Worm (Caenorhabditis elegans): ENCODE data around the gene F53A3.1.

Gene F53A3.1

DNA sequence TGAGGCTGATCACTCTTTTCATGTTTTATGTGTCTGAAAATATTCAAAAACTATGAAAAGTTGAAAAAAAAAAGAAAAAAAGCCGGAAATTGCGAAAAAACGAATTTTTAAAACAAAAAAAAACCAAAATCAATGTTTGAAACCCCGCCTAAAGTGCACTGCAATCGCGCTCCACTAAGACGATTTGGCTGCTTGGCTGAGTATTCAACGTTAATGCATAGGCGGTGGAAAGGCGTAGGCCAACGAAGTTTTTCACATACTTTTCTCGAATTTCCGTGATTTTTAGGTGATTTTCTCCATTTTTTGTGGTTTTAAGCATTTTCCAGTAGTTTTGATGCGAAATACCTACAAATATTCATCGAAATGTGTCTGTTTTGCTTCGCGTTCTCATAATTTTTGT, 6.8 kb upstream of the F53A3.1 start, which contains the start of the genes polh-1 and rps-22 (continued):
- TF ChIP-seq nhr-19 (GFP tag; conservative IDR thresholded peaks at IDR 0.05) (peak; percentile 89), pag-3 (tag; optimal IDR thresholded peaks at IDR 0.05; ENCODE audit: borderline replicate concordance, insufficient read depth) (no peak), pqm-1 (tag; optimal IDR thresholded peaks at IDR 0.05) (no peak), nhr-77 (tag; optimal IDR thresholded peaks at IDR 0.05) (peak; percentile 88), lsy-2 (tag; optimal IDR thresholded peaks at IDR 0.05) (peak; percentile 94 to 97), unc-30 (tag; optimal IDR thresholded peaks at IDR 0.05) (no peak), fkh-4 (tag; optimal IDR thresholded peaks at IDR 0.05; ENCODE audit: borderline replicate concordance) (peak; percentile 16), fos-1 (tag; optimal IDR thresholded peaks at IDR 0.05) (peak; percentile 90), nhr-76 (tag; optimal IDR thresholded peaks at IDR 0.05) (no peak), mdl-1 (tag; optimal IDR thresholded peaks at IDR 0.05) (peak in 1 of 2 experiments; percentile 89), alr-1 (tag; optimal IDR thresholded peaks at IDR 0.05; ENCODE audit: borderline replicate concordance) (no peak), grh-1 (GFP tag; IDR thresholded peaks at IDR 0.05) (peak; percentile 77), elt-3 (tag; optimal IDR thresholded peaks at IDR 0.05) (peak in 5 of 6 experiments; percentile 75 to 98 (median 87)), mep-1 (tag; optimal IDR thresholded peaks at IDR 0.05) (peak; percentile 96), vab-15 (tag; optimal IDR thresholded peaks at IDR 0.05) (peak; percentile 76), snpc-4 (tag; optimal IDR thresholded peaks at IDR 0.05) (peak; percentile 71), nhr-84 (tag; optimal IDR thresholded peaks at IDR 0.05) (no peak), irx-1 (tag; optimal IDR thresholded peaks at IDR 0.05) (peak; percentile 73), lin-35 (GFP tag; optimal IDR thresholded peaks at IDR 0.05) (peak; percentile 97 to 100), zip-4 (GFP tag; optimal IDR thresholded peaks at IDR 0.05) (peak; percentile 12), lin-39 (tag; optimal IDR thresholded peaks at IDR 0.05) (peak; percentile 73), nhr-28 (tag; optimal IDR thresholded peaks at IDR 0.05) (no peak), nhr-20 (tag; optimal IDR thresholded peaks at IDR 0.05) (peak; percentile 88), ceh-63 (GFP tag; optimal IDR thresholded peaks at IDR 0.05) (no peak), fkh-10 (GFP tag; optimal IDR thresholded peaks at IDR 0.05) (peak; percentile 88), nhr-90 (tag; optimal IDR thresholded peaks at IDR 0.05; ENCODE audit: poor library complexity) (peak; percentile 86), pax-3 (tag; optimal IDR thresholded peaks at IDR 0.05) (peak; percentile 59), lir-3 (tag; optimal IDR thresholded peaks at IDR 0.05; ENCODE audit: poor library complexity) (no peak), ceh-8 (GFP tag; optimal IDR thresholded peaks at IDR 0.05) (peak; percentile 49), zag-1 (tag; optimal IDR thresholded peaks at IDR 0.05) (no peak), F16B12.6 (tag; optimal IDR thresholded peaks at IDR 0.05) (peak; percentile 76), elt-2 (tag; optimal IDR thresholded peaks at IDR 0.05) (peak; percentile 43), blmp-1 (tag; optimal IDR thresholded peaks at IDR 0.05) (peak; percentile 88), hlh-17 (GFP tag; optimal IDR thresholded peaks at IDR 0.05; ENCODE audit: borderline replicate concordance) (no peak), nhr-85 (tag) (peak; percentile 93), aly-2 (tag; optimal IDR thresholded peaks at IDR 0.05) (peak; percentile 81), C34B4.2 (tag; optimal IDR thresholded peaks at IDR 0.05) (peak; percentile 8), unc-98 (GFP tag; IDR thresholded peaks at IDR 0.05) (no peak), tlp-1 (tag; optimal IDR thresholded peaks at IDR 0.05) (no peak), efl-3 (GFP tag; optimal IDR thresholded peaks at IDR 0.05) (no peak), dsc-1 (tag; optimal IDR thresholded peaks at IDR 0.05) (peak; percentile 67), hpl-2 (GFP tag; optimal IDR thresholded peaks at IDR 0.05) (peak; percentile 42), unc-62 (GFP tag; optimal IDR thresholded peaks at IDR 0.05) (no peak), skn-1 (tag; optimal IDR thresholded peaks at IDR 0.05) (peak; percentile 96)
